Worm (Caenorhabditis elegans): ENCODE results near the gene slc-36.2.

Gene slc-36.2

ce11 chrII:522302-522701 is at the start of gene slc-36.2:
slc-36.2 (plus strand) TSS chrII:522602.
- TF ChIP-seq elt-4 (tag; optimal IDR thresholded peaks at IDR 0.05) (no peak), sox-2 (GFP tag; IDR thresholded peaks at IDR 0.05) (no peak), lin-11 (tag; optimal IDR thresholded peaks at IDR 0.05) (no peak), unc-3 (GFP tag; conservative IDR thresholded peaks at IDR 0.05) (no peak), unc-3 (tag; optimal IDR thresholded peaks at IDR 0.05) (no peak), C08G9.2 (tag; optimal IDR thresholded peaks at IDR 0.05) (no peak)

- TF ChIP-seq pax-1 (tag; optimal IDR thresholded peaks at IDR 0.05) (no peak), ceh-31 (tag; optimal IDR thresholded peaks at IDR 0.05) (no peak), ceh-22 (tag; optimal IDR thresholded peaks at IDR 0.05) (no peak), ceh-45 (GFP tag; IDR thresholded peaks at IDR 0.05) (no peak), ets-4 (tag; optimal IDR thresholded peaks at IDR 0.05) (no peak), dmd-4 (tag; optimal IDR thresholded peaks at IDR 0.05; ENCODE audit: borderline replicate concordance) (no peak)
Observed at ce11 chrII:473203-473602, 49.2 kb upstream of the slc-36.2 start, which contains the start of gene W07E6.5. W07E6.5 (plus strand) TSS chrII:473503.

ce11 chrII:475312-475711 is 47.1 kb upstream of the slc-36.2 start:
- TF ChIP-seq nhr-11 (tag; optimal IDR thresholded peaks at IDR 0.05) (no peak), pros-1 (tag; optimal IDR thresholded peaks at IDR 0.05) (no peak), gmeb-2 (tag; optimal IDR thresholded peaks at IDR 0.05) (no peak), ceh-48 (tag; optimal IDR thresholded peaks at IDR 0.05) (no peak), fkh-10 (GFP tag; optimal IDR thresholded peaks at IDR 0.05) (no peak), ceh-30 (tag; optimal IDR thresholded peaks at IDR 0.05) (no peak), unc-55 (GFP tag; optimal IDR thresholded peaks at IDR 0.05) (no peak), ceh-6 (GFP tag; optimal IDR thresholded peaks at IDR 0.05) (no peak), syd-9 (tag; optimal IDR thresholded peaks at IDR 0.05) (no peak), pat-9 (tag; optimal IDR thresholded peaks at IDR 0.05) (no peak), pha-4 (tag; optimal IDR thresholded peaks at IDR 0.05) (no peak), nfya-1 (tag; optimal IDR thresholded peaks at IDR 0.05) (no peak)

ce11 chrII:475890-476420 is 46.4 kb upstream of the slc-36.2 start, which contains the start of gene nsun-1:
nsun-1 (minus strand) TSS chrII:475940.
- peak; percentile 70 for TF ChIP-seq tbx-2 (tag; optimal IDR thresholded peaks at IDR 0.05)
- no peak for TF ChIP-seq ceh-24 (tag; optimal IDR thresholded peaks at IDR 0.05)
- no peak for TF ChIP-seq syd-9 (tag; optimal IDR thresholded peaks at IDR 0.05)
- no peak for TF ChIP-seq F13H6.1 (tag; optimal IDR thresholded peaks at IDR 0.05)
- peak; percentile 58 for TF ChIP-seq lim-6 (tag; optimal IDR thresholded peaks at IDR 0.05)
- peak; percentile 5 for TF ChIP-seq ceh-34 (tag; optimal IDR thresholded peaks at IDR 0.05)
- no peak for TF ChIP-seq pax-1 (tag; optimal IDR thresholded peaks at IDR 0.05)
- peak; percentile 45 for TF ChIP-seq ceh-19 (GFP tag; optimal IDR thresholded peaks at IDR 0.05)
- TF ChIP-seq fkh-6 (tag; optimal IDR thresholded peaks at IDR 0.05): no peak
- no peak for TF ChIP-seq pros-1 (tag; optimal IDR thresholded peaks at IDR 0.05)
- TF ChIP-seq ceh-18 (tag; optimal IDR thresholded peaks at IDR 0.05): peak; percentile 34
- TF ChIP-seq ttx-3 (tag; optimal IDR thresholded peaks at IDR 0.05): no peak
- TF ChIP-seq ceh-31 (tag; optimal IDR thresholded peaks at IDR 0.05): peak; percentile 88
- TF ChIP-seq mec-3 (tag; optimal IDR thresholded peaks at IDR 0.05; ENCODE audit: borderline replicate concordance): peak; percentile 45
- no peak for TF ChIP-seq fkh-10 (GFP tag; optimal IDR thresholded peaks at IDR 0.05)
- peak; percentile 34 for TF ChIP-seq ceh-48 (tag; optimal IDR thresholded peaks at IDR 0.05)
- no peak for TF ChIP-seq pag-3 (tag; optimal IDR thresholded peaks at IDR 0.05; ENCODE audit: borderline replicate concordance)
- no peak for TF ChIP-seq ama-1 (optimal IDR thresholded peaks at IDR 0.05)
- TF ChIP-seq unc-42 (tag; optimal IDR thresholded peaks at IDR 0.05): peak; percentile 68
- TF ChIP-seq pat-9 (tag; optimal IDR thresholded peaks at IDR 0.05): peak; percentile 29
- peak; percentile 64 for TF ChIP-seq rnt-1 (tag; optimal IDR thresholded peaks at IDR 0.05)
- peak; percentile 49 for TF ChIP-seq ref-2 (tag; optimal IDR thresholded peaks at IDR 0.05)
- TF ChIP-seq hlh-8 (tag; optimal IDR thresholded peaks at IDR 0.05): peak; percentile 40
- no peak for TF ChIP-seq odd-2 (tag; optimal IDR thresholded peaks at IDR 0.05)
- peak; percentile 32 for TF ChIP-seq dmd-4 (tag; optimal IDR thresholded peaks at IDR 0.05; ENCODE audit: borderline replicate concordance)
- TF ChIP-seq npax-4 (tag; optimal IDR thresholded peaks at IDR 0.05): no peak
- TF ChIP-seq K02D7.2 (tag; optimal IDR thresholded peaks at IDR 0.05): no peak
- no peak for TF ChIP-seq T23F11.4 (GFP tag; optimal IDR thresholded peaks at IDR 0.05)
- peak; percentile 66 for TF ChIP-seq ets-4 (tag; optimal IDR thresholded peaks at IDR 0.05)
- peak; percentile 14 for TF ChIP-seq elt-2 (tag; optimal IDR thresholded peaks at IDR 0.05)
- TF ChIP-seq ceh-2 (tag; optimal IDR thresholded peaks at IDR 0.05): peak; percentile 83
- TF ChIP-seq hlh-30 (tag; optimal IDR thresholded peaks at IDR 0.05; ENCODE audit: insufficient read depth): no peak
